Worm (Caenorhabditis elegans) whole organism, L3 larva: Measurements from ENCODE around the gene cyp-13A11.

Source experiments
- R02D3.7 ChIP-seq: fragments of 150-350 bp; optimal IDR thresholded peaks from 2 replicates; lab custom pipeline; 2014; ENCODE audit warnings: missing biosample characterization, missing genetic modification characterization
- ceh-82 ChIP-seq: fragments of 150-350 bp; optimal IDR thresholded peaks from 2 replicates; lab custom pipeline; 2014; ENCODE audit warnings: missing biosample characterization, missing genetic modification characterization
- nhr-77 ChIP-seq: fragments of 150-350 bp; optimal IDR thresholded peaks from 2 replicates; lab custom pipeline; 2014; ENCODE audit warnings: missing biosample characterization, missing genetic modification characterization
- pha-4 ChIP-seq: fragments of 150-350 bp; optimal IDR thresholded peaks from 2 replicates; lab custom pipeline; 2014; ENCODE audit warnings: missing biosample characterization, missing genetic modification reagents, missing genetic modification characterization

DNA sequence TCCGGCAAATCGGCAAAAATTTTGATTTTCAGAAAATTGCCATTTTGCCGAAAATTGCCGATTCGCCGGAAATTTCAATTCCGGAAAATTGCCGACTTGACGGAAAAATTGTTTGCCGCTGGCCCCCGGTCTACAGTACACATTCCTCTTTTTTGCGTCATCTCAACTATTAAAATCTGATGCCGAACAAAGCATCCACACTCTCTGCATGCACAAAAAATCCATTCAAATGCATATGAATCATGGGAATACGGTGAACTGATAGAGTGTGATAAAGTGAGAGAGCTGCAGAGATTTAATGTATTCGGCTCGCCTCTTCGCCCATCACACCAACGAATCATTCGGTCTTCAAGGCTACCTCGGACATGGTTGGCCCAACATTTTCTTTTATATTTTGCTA, 9.7 kb downstream of the cyp-13A11 start, which contains the start of gene F14F7.7:
- TF ChIP-seq ceh-82 (tag; lab: Kevin White, UChicago) (no peak), pha-4 (tag; lab: Kevin White, UChicago) (no peak), nhr-77 (tag; lab: Kevin White, UChicago) (no peak), R02D3.7 (no peak)
